Worm (Caenorhabditis elegans) whole organism, L4 larva: Measurements from ENCODE around the gene B0250.18.
A peak's percentile ranks its signal among the peaks of the same experiment; 100 is the strongest.

Source experiments
- F10B5.3 ChIP-seq: sonication (generic microtip); optimal IDR thresholded peaks from 2 replicates; lab custom pipeline; 2016; ENCODE audit warnings: mild to moderate bottlenecking, missing genetic modification characterization, missing compliant biosample characterization
- R02D3.7 ChIP-seq: fragments of 150-350 bp; sonication (generic microtip); optimal IDR thresholded peaks from 3 replicates; lab custom pipeline; 2014; ENCODE audit warnings: missing biosample characterization, missing genetic modification characterization
- T20F7.1 ChIP-seq: fragments of 200-800 bp; sonication (Bioruptor generic); optimal IDR thresholded peaks from 2 replicates; lab custom pipeline; 2018; ENCODE audit warnings: mild to moderate bottlenecking, missing genetic modification characterization, missing compliant biosample characterization
- Y5F2A.4 ChIP-seq: fragments of 200-800 bp; sonication (Bioruptor generic); optimal IDR thresholded peaks from 2 replicates; lab custom pipeline; 2018; ENCODE audit warnings: mild to moderate bottlenecking, missing genetic modification characterization, missing compliant biosample characterization
- aha-1 ChIP-seq: fragments of 150-350 bp; peaks from one replicate; lab custom pipeline; 2014; ENCODE audit warnings: missing biosample characterization, missing genetic modification characterization
- aly-2 ChIP-seq: sonication (generic microtip); optimal IDR thresholded peaks from 2 replicates; lab custom pipeline; 2018; ENCODE audit warnings: missing biosample characterization, missing genetic modification characterization
- ama-1 ChIP-seq: fragments of 150-350 bp; optimal IDR thresholded peaks from 2 replicates; lab custom pipeline; 2014; ENCODE audit warnings: inconsistent platforms, mixed read lengths
- arid-1 ChIP-seq: fragments of 200-800 bp; sonication (Bioruptor generic); conservative IDR thresholded peaks from 2 replicates; pipeline ENCODE4 v1.3.6; 2022; ENCODE audit warnings: missing genetic modification reagents, missing genetic modification characterization, missing compliant biosample characterization
- attf-4 ChIP-seq: sonication (generic microtip); optimal IDR thresholded peaks from 3 replicates; lab custom pipeline; 2017; ENCODE audit warnings: missing biosample characterization, missing genetic modification characterization
- ceh-20 ChIP-seq: fragments of 200-800 bp; sonication (Bioruptor generic); IDR thresholded peaks from 2 replicates; pipeline ENCODE4 v1.3.6; 2022; ENCODE audit warnings: missing genetic modification reagents, missing genetic modification characterization, missing compliant biosample characterization
- ceh-32 ChIP-seq: sonication (generic microtip); optimal IDR thresholded peaks from 2 replicates; lab custom pipeline; 2016; ENCODE audit warnings: mild to moderate bottlenecking, missing genetic modification characterization, missing compliant biosample characterization; ENCODE audit not compliant: poor library complexity
- ceh-44 ChIP-seq: fragments of 200-800 bp; sonication (Bioruptor generic); IDR thresholded peaks from 2 replicates; pipeline ENCODE4 v1.3.6; 2022; ENCODE audit warnings: missing genetic modification reagents, missing genetic modification characterization, missing compliant biosample characterization
- cey-2 ChIP-seq: sonication (generic microtip); optimal IDR thresholded peaks from 3 replicates; lab custom pipeline; 2017; ENCODE audit warnings: missing genetic modification characterization, mild to moderate bottlenecking, missing compliant biosample characterization, antibody characterized with exemption, borderline replicate concordance; ENCODE audit not compliant: insufficient read depth
- ctbp-1 ChIP-seq: fragments of 200-800 bp; sonication (Bioruptor generic); IDR thresholded peaks from 2 replicates; pipeline ENCODE4 v1.3.6; 2022; ENCODE audit warnings: missing genetic modification reagents, missing genetic modification characterization, missing compliant biosample characterization
- daf-12 ChIP-seq: fragments of 150-350 bp; optimal IDR thresholded peaks from 2 replicates; lab custom pipeline; 2014; ENCODE audit warnings: missing biosample characterization, missing genetic modification reagents, missing genetic modification characterization
- daf-16 ChIP-seq, 3 experiments: sonication (generic microtip); optimal IDR thresholded peaks; 2 replicates each; lab custom pipeline; 2016 to 2017; ENCODE audit warnings: missing genetic modification characterization in 3 of 3, missing genetic modification reagents in 3 of 3, mild to moderate bottlenecking in 2 of 3, missing compliant biosample characterization in 2 of 3, missing biosample characterization in 1 of 3, moderate library complexity in 1 of 3
- daf-8 ChIP-seq: fragments of 200-800 bp; sonication (Bioruptor generic); IDR thresholded peaks from 2 replicates; pipeline ENCODE4 v1.3.6; 2022; ENCODE audit warnings: missing genetic modification characterization, missing compliant biosample characterization
- dmd-6 ChIP-seq: fragments of 200-800 bp; sonication (Bioruptor generic); IDR thresholded peaks from 2 replicates; pipeline ENCODE4 v1.3.6; 2022; ENCODE audit warnings: missing genetic modification reagents, missing genetic modification characterization, missing compliant biosample characterization
- dmd-9 ChIP-seq: fragments of 200-800 bp; sonication (Bioruptor generic); IDR thresholded peaks from 2 replicates; pipeline ENCODE4 v1.3.6; 2022; ENCODE audit warnings: missing genetic modification reagents, missing genetic modification characterization, missing compliant biosample characterization
- dve-1 ChIP-seq: sonication (generic microtip); optimal IDR thresholded peaks from 2 replicates; lab custom pipeline; 2017; ENCODE audit warnings: antibody characterized with exemption, mild to moderate bottlenecking, missing genetic modification characterization, missing compliant biosample characterization; ENCODE audit not compliant: insufficient read depth
- egl-27 ChIP-seq: sonication (generic microtip); optimal IDR thresholded peaks from 3 replicates; lab custom pipeline; 2017; ENCODE audit warnings: missing biosample characterization, missing genetic modification reagents, missing genetic modification characterization
- fkh-10 ChIP-seq: fragments of 150-350 bp; optimal IDR thresholded peaks from 2 replicates; lab custom pipeline; 2014; ENCODE audit warnings: missing biosample characterization, missing genetic modification reagents, missing genetic modification characterization
- fos-1 ChIP-seq: fragments of 150-350 bp; optimal IDR thresholded peaks from 2 replicates; lab custom pipeline; 2014; ENCODE audit warnings: missing biosample characterization, missing genetic modification characterization
- hif-1 ChIP-seq, 2 experiments: sonication (generic microtip); optimal IDR thresholded peaks; 2 replicates each; lab custom pipeline; 2016 to 2017; ENCODE audit warnings: missing compliant biosample characterization in 2 of 2, missing genetic modification characterization in 2 of 2, missing genetic modification reagents in 2 of 2, missing genotype in 2 of 2, mild to moderate bottlenecking in 1 of 2
- hlh-30 ChIP-seq: sonication (generic microtip); optimal IDR thresholded peaks from 2 replicates; lab custom pipeline; 2017; ENCODE audit warnings: antibody characterized with exemption, mild to moderate bottlenecking, missing genetic modification characterization, missing compliant biosample characterization; ENCODE audit not compliant: insufficient read depth
- lim-7 ChIP-seq: fragments of 200-800 bp; sonication (Bioruptor generic); IDR thresholded peaks from 2 replicates; pipeline ENCODE4 v1.3.6; 2022; ENCODE audit warnings: missing genetic modification characterization, missing compliant biosample characterization
- lin-13 ChIP-seq: fragments of 150-350 bp; optimal IDR thresholded peaks from 2 replicates; lab custom pipeline; 2014; ENCODE audit warnings: missing biosample characterization, missing genetic modification reagents, missing genetic modification characterization
- lin-38 ChIP-seq: fragments of 200-800 bp; sonication (Bioruptor generic); IDR thresholded peaks from 2 replicates; pipeline ENCODE4 v1.3.6; 2022; ENCODE audit warnings: missing genetic modification reagents, missing genetic modification characterization, missing compliant biosample characterization
- mdl-1 ChIP-seq, 2 experiments: fragments of 150-350 bp in 1 of 2; sonication (generic microtip) in 1 of 2; optimal IDR thresholded peaks; 2 replicates each; lab custom pipeline; 2014 to 2017; ENCODE audit warnings: missing biosample characterization in 2 of 2, missing genetic modification characterization in 2 of 2
- mdt-29 ChIP-seq: fragments of 200-800 bp; sonication (Bioruptor generic); IDR thresholded peaks from 2 replicates; pipeline ENCODE4 v1.3.6; 2022; ENCODE audit warnings: missing genetic modification reagents, missing genetic modification characterization, missing compliant biosample characterization
- mxl-2 ChIP-seq: fragments of 200-800 bp; sonication (Bioruptor generic); conservative IDR thresholded peaks from 2 replicates; pipeline ENCODE4 v1.3.6; 2022; ENCODE audit warnings: missing genetic modification reagents, missing genetic modification characterization, missing compliant biosample characterization
- mxl-3 ChIP-seq: fragments of 200-800 bp; sonication (Bioruptor generic); optimal IDR thresholded peaks from 2 replicates; lab custom pipeline; 2018; ENCODE audit warnings: mild to moderate bottlenecking, missing genetic modification characterization, missing compliant biosample characterization
- nhr-102 ChIP-seq: sonication (generic microtip); optimal IDR thresholded peaks from 2 replicates; lab custom pipeline; 2016; ENCODE audit warnings: mild to moderate bottlenecking, missing genetic modification characterization, moderate library complexity, missing compliant biosample characterization
- nhr-111 ChIP-seq: fragments of 200-800 bp; sonication (Bioruptor generic); optimal IDR thresholded peaks from 2 replicates; lab custom pipeline; 2018; ENCODE audit warnings: mild to moderate bottlenecking, missing genetic modification characterization, missing compliant biosample characterization
- nhr-237 ChIP-seq: sonication (generic microtip); optimal IDR thresholded peaks from 2 replicates; lab custom pipeline; 2017; ENCODE audit warnings: missing biosample characterization, missing genetic modification characterization
- nhr-25 ChIP-seq: sonication (generic microtip); optimal IDR thresholded peaks from 2 replicates; lab custom pipeline; 2017; ENCODE audit warnings: missing genetic modification characterization, mild to moderate bottlenecking, missing compliant biosample characterization, antibody characterized with exemption, moderate library complexity, borderline replicate concordance; ENCODE audit not compliant: insufficient read depth
- nhr-48 ChIP-seq: sonication (generic microtip); optimal IDR thresholded peaks from 2 replicates; lab custom pipeline; 2016; ENCODE audit warnings: mild to moderate bottlenecking, missing genetic modification characterization, missing compliant biosample characterization
- nhr-6 ChIP-seq: fragments of 150-350 bp; optimal IDR thresholded peaks from 2 replicates; lab custom pipeline; 2014; ENCODE audit warnings: missing biosample characterization, missing genetic modification characterization
- nhr-76 ChIP-seq: fragments of 150-350 bp; optimal IDR thresholded peaks from 2 replicates; lab custom pipeline; 2014; ENCODE audit warnings: missing biosample characterization, missing genetic modification characterization
- php-3 ChIP-seq: fragments of 200-800 bp; sonication (Bioruptor generic); IDR thresholded peaks from 2 replicates; pipeline ENCODE4 v1.3.6; 2022; ENCODE audit warnings: missing genetic modification reagents, missing genetic modification characterization, missing compliant biosample characterization
- rbr-2 ChIP-seq: sonication (generic microtip); optimal IDR thresholded peaks from 2 replicates; lab custom pipeline; 2016; ENCODE audit warnings: missing genotype, missing genetic modification characterization, missing compliant biosample characterization
- sdz-12 ChIP-seq: fragments of 200-800 bp; sonication (Bioruptor generic); optimal IDR thresholded peaks from 2 replicates; lab custom pipeline; 2018; ENCODE audit warnings: mild to moderate bottlenecking, missing genetic modification characterization, missing compliant biosample characterization
- skn-1 ChIP-seq: fragments of 150-350 bp; optimal IDR thresholded peaks from 2 replicates; lab custom pipeline; 2014; ENCODE audit warnings: missing biosample characterization, missing genetic modification characterization
- snpc-1.2 ChIP-seq: fragments of 200-800 bp; sonication (Bioruptor generic); IDR thresholded peaks from 2 replicates; pipeline ENCODE4 v1.3.6; 2022; ENCODE audit warnings: missing genetic modification reagents, missing genetic modification characterization, missing compliant biosample characterization
- spr-1 ChIP-seq: sonication (generic microtip); optimal IDR thresholded peaks from 2 replicates; lab custom pipeline; 2016; ENCODE audit warnings: mild to moderate bottlenecking, missing genetic modification characterization, missing compliant biosample characterization
- spr-3 ChIP-seq: fragments of 200-800 bp; sonication (Bioruptor generic); optimal IDR thresholded peaks from 2 replicates; lab custom pipeline; 2018; ENCODE audit warnings: mild to moderate bottlenecking, missing genetic modification characterization, missing compliant biosample characterization
- tag-97 ChIP-seq: fragments of 200-800 bp; sonication (Bioruptor generic); IDR thresholded peaks from 2 replicates; pipeline ENCODE4 v1.3.6; 2022; ENCODE audit warnings: missing genetic modification characterization, missing compliant biosample characterization
- vab-7 ChIP-seq: fragments of 200-800 bp; sonication (Bioruptor generic); IDR thresholded peaks from 2 replicates; pipeline ENCODE4 v1.3.6; 2022; ENCODE audit warnings: missing genetic modification reagents, missing genetic modification characterization, missing compliant biosample characterization
- zfp-3 ChIP-seq: fragments of 200-800 bp; sonication (Bioruptor generic); conservative IDR thresholded peaks from 2 replicates; pipeline ENCODE4 v1.3.6; 2022; ENCODE audit warnings: missing genetic modification reagents, missing genetic modification characterization, missing compliant biosample characterization
- zip-2 ChIP-seq: fragments of 150-350 bp; optimal IDR thresholded peaks from 2 replicates; lab custom pipeline; 2014; ENCODE audit warnings: missing biosample characterization, missing genetic modification characterization
- ztf-7 ChIP-seq: fragments of 150-350 bp; optimal IDR thresholded peaks from 2 replicates; lab custom pipeline; 2014; ENCODE audit warnings: missing biosample characterization, missing genetic modification characterization

Gene B0250.18

ce11 chrV:20417809-20418208 is 42.9 kb downstream of the B0250.18 start (continued):
- no peak for TF ChIP-seq arid-1 (GFP tag; lab: Robert Waterston, UW)
- TF ChIP-seq daf-12 (tag; lab: Kevin White, UChicago) = no peak
- TF ChIP-seq nhr-25 = no peak
- no peak for TF ChIP-seq nhr-102 (tag; lab: Kevin White, UChicago)
- no peak for TF ChIP-seq aly-2 (tag; lab: Kevin White, UChicago)
- TF ChIP-seq nhr-6 (tag; lab: Kevin White, UChicago) = peak; percentile 62
- TF ChIP-seq ctbp-1 (GFP tag; lab: Robert Waterston, UW) = no peak
- no peak for TF ChIP-seq ama-1
- TF ChIP-seq rbr-2 (tag; lab: Kevin White, UChicago) = no peak
- no peak for TF ChIP-seq lin-38 (GFP tag; lab: Robert Waterston, UW)
- no peak for TF ChIP-seq nhr-237
- TF ChIP-seq fkh-10 (GFP tag; lab: Kevin White, UChicago) = peak; percentile 17
- no peak for TF ChIP-seq spr-3 (GFP tag; lab: Kevin White, UChicago)
- no peak for TF ChIP-seq sdz-12
- peak; percentile 70 to 88 for TF ChIP-seq mdl-1 (tag; optimal IDR thresholded peaks at IDR 0.05; lab: Kevin White, UChicago)
- TF ChIP-seq R02D3.7 (tag; lab: Kevin White, UChicago) = no peak
- TF ChIP-seq daf-16 (GFP tag; optimal IDR thresholded peaks at IDR 0.05; lab: Kevin White, UChicago) = no peak
- TF ChIP-seq daf-16 (tag; optimal IDR thresholded peaks at IDR 0.05; lab: Kevin White, UChicago) = peak; percentile 10
- TF ChIP-seq nhr-48 (tag; lab: Kevin White, UChicago) = no peak
- TF ChIP-seq lim-7 (GFP tag; lab: Robert Waterston, UW) = no peak
- TF ChIP-seq skn-1 (tag; lab: Kevin White, UChicago) = no peak
- TF ChIP-seq ceh-44 = no peak
- TF ChIP-seq ceh-32 (tag; lab: Kevin White, UChicago) = no peak
- TF ChIP-seq aha-1 (tag; lab: Kevin White, UChicago) = peak; percentile 44
- TF ChIP-seq zfp-3 (GFP tag; lab: Robert Waterston, UW) = no peak
- TF ChIP-seq dmd-6 = peak; percentile 48
- TF ChIP-seq ceh-20 = no peak
- peak; percentile 32 for TF ChIP-seq dve-1 (tag; lab: Kevin White, UChicago)
- TF ChIP-seq fos-1 = no peak
- TF ChIP-seq nhr-111 (GFP tag; lab: Kevin White, UChicago) = no peak
- TF ChIP-seq snpc-1.2 = no peak
- TF ChIP-seq hif-1 (tag; optimal IDR thresholded peaks at IDR 0.05; lab: Kevin White, UChicago) = peak in 1 of 2 experiments; percentile 50
- no peak for TF ChIP-seq attf-4
- TF ChIP-seq vab-7 (GFP tag; lab: Robert Waterston, UW) = no peak
- TF ChIP-seq hlh-30 = peak; percentile 98
- TF ChIP-seq tag-97 (GFP tag; lab: Robert Waterston, UW) = no peak
- TF ChIP-seq mxl-3 (GFP tag; lab: Kevin White, UChicago) = peak; percentile 10
- no peak for TF ChIP-seq T20F7.1 (GFP tag; lab: Kevin White, UChicago)
- TF ChIP-seq spr-1 (tag; lab: Kevin White, UChicago) = no peak
- no peak for TF ChIP-seq lin-13
- no peak for TF ChIP-seq egl-27 (tag; lab: Kevin White, UChicago)
- no peak for TF ChIP-seq mdt-29 (GFP tag; lab: Robert Waterston, UW)
- no peak for TF ChIP-seq ztf-7 (tag; lab: Kevin White, UChicago)
- no peak for TF ChIP-seq php-3 (GFP tag; lab: Robert Waterston, UW)
- no peak for TF ChIP-seq cey-2 (tag; lab: Kevin White, UChicago)
- no peak for TF ChIP-seq daf-8 (GFP tag; lab: Robert Waterston, UW)
- no peak for TF ChIP-seq mxl-2
- no peak for TF ChIP-seq F10B5.3 (tag; lab: Kevin White, UChicago)
- TF ChIP-seq dmd-9 (GFP tag; lab: Robert Waterston, UW) = no peak
- no peak for TF ChIP-seq zip-2
- no peak for TF ChIP-seq nhr-76 (tag; lab: Kevin White, UChicago)
- TF ChIP-seq Y5F2A.4 (GFP tag; lab: Kevin White, UChicago) = no peak
